Fruit fly (Drosophila melanogaster): Measurements from ENCODE around the gene CG13023.
A peak's percentile ranks its signal among the peaks of the same experiment; 100 is the strongest.

The CG13023 gene

dm6 chr3L:16896408-16896807, 30.8 kb downstream of the CG13023 start (continued):
- no peak for TF ChIP-seq tx (GFP tag; optimal IDR thresholded peaks at IDR 0.05)
- TF ChIP-seq sug (tag; optimal IDR thresholded peaks at IDR 0.05): no peak
- 0 out of 2 replicates have a peak, but pooled peaks have one; percentile 17 for TF ChIP-seq CG10366 (GFP tag; IDR thresholded peaks at IDR 0.05)
- TF ChIP-seq CG2129 (GFP tag; IDR thresholded peaks at IDR 0.05; ENCODE audit: partially characterized antibody): no peak
- no peak for TF ChIP-seq CG8944 (GFP tag; optimal IDR thresholded peaks at IDR 0.05)
- no peak for TF ChIP-seq CG16815 (GFP tag; optimal IDR thresholded peaks at IDR 0.05)
- TF ChIP-seq ftz-f1 (GFP tag; optimal IDR thresholded peaks at IDR 0.05): no peak
- no peak for TF ChIP-seq CG3281 (GFP tag; optimal IDR thresholded peaks at IDR 0.05)
- TF ChIP-seq nom (GFP tag; optimal IDR thresholded peaks at IDR 0.05): no peak
- TF ChIP-seq maf-S (GFP tag; optimal IDR thresholded peaks at IDR 0.05): no peak
- TF ChIP-seq Fer3 (tag; optimal IDR thresholded peaks at IDR 0.05): no peak
- TF ChIP-seq CG10431 (GFP tag; optimal IDR thresholded peaks at IDR 0.05): no peak
- peak; percentile 66; the same call in 1 of the 2 replicates for TF ChIP-seq CG32532 (GFP tag; IDR thresholded peaks at IDR 0.05)
- TF ChIP-seq Eip74EF (GFP tag; optimal IDR thresholded peaks at IDR 0.05): no peak
- no peak for TF ChIP-seq Blimp-1 (GFP tag; optimal IDR thresholded peaks at IDR 0.05)
- no peak for TF ChIP-seq exex (tag; optimal IDR thresholded peaks at IDR 0.05)
- TF ChIP-seq Camta (GFP tag; optimal IDR thresholded peaks at IDR 0.05): no peak
- TF ChIP-seq NfI (GFP tag; optimal IDR thresholded peaks at IDR 0.05): peak; percentile 28
- TF ChIP-seq CG10209 (GFP tag; optimal IDR thresholded peaks at IDR 0.05): no peak
- TF ChIP-seq ase (GFP tag; IDR thresholded peaks at IDR 0.05): no peak
- no peak for TF ChIP-seq fu2 (GFP tag; optimal IDR thresholded peaks at IDR 0.05)
- TF ChIP-seq dysf (GFP tag; IDR thresholded peaks at IDR 0.05): no peak
- no peak for TF ChIP-seq Sry-δ (GFP tag; optimal IDR thresholded peaks at IDR 0.05)
- no peak for TF ChIP-seq dimm (GFP tag; IDR thresholded peaks at IDR 0.05)
- TF ChIP-seq nerfin-1 (tag; optimal IDR thresholded peaks at IDR 0.05): no peak
- no peak for TF ChIP-seq CG10274 (GFP tag; optimal IDR thresholded peaks at IDR 0.05)
- TF ChIP-seq Ets97D (GFP tag; optimal IDR thresholded peaks at IDR 0.05): no peak
- TF ChIP-seq pnt (GFP tag; optimal IDR thresholded peaks at IDR 0.05): no peak
- TF ChIP-seq Adf1 (GFP tag; IDR thresholded peaks at IDR 0.05): peak; percentile 37; the same call in 1 of the 2 replicates
- TF ChIP-seq vfl (GFP tag; optimal IDR thresholded peaks at IDR 0.05): no peak
- TF ChIP-seq C15 (GFP tag; IDR thresholded peaks at IDR 0.05): no peak
- TF ChIP-seq Spps (tag; optimal IDR thresholded peaks at IDR 0.05): no peak
- no peak for TF ChIP-seq CG16813 (GFP tag; IDR thresholded peaks at IDR 0.05; ENCODE audit: partially characterized antibody)
- TF ChIP-seq CG17612 (GFP tag; IDR thresholded peaks at IDR 0.05): no peak
- no peak for TF ChIP-seq CG2875 (GFP tag; optimal IDR thresholded peaks at IDR 0.05)
- TF ChIP-seq lmd (GFP tag; IDR thresholded peaks at IDR 0.05): 0 out of 2 replicates have a peak, but pooled peaks have one; percentile 14
- TF ChIP-seq CrebB (tag; optimal IDR thresholded peaks at IDR 0.05): no peak
- TF ChIP-seq CG6654 (GFP tag; optimal IDR thresholded peaks at IDR 0.05): no peak
- no peak for TF ChIP-seq CG8478 (optimal IDR thresholded peaks at IDR 0.05)
- TF ChIP-seq hth (optimal IDR thresholded peaks at IDR 0.05): no peak
- no peak for TF ChIP-seq CG4404 (GFP tag; IDR thresholded peaks at IDR 0.05)
- no peak for TF ChIP-seq CG2202 (tag; optimal IDR thresholded peaks at IDR 0.05)
- TF ChIP-seq CG6272 (GFP tag; IDR thresholded peaks at IDR 0.05): no peak
- TF ChIP-seq cwo (GFP tag; optimal IDR thresholded peaks at IDR 0.05): no peak
- no peak for TF ChIP-seq eyg (GFP tag; optimal IDR thresholded peaks at IDR 0.05)
- no peak for TF ChIP-seq Gsc (GFP tag; IDR thresholded peaks at IDR 0.05)
- TF ChIP-seq pan (optimal IDR thresholded peaks at IDR 0.05): no peak
- peak in 1 of 2 experiments; percentile 38 for TF ChIP-seq pan (GFP tag; optimal IDR thresholded peaks at IDR 0.05 in 1 of 2, IDR thresholded peaks at IDR 0.05 in 1 of 2)
- no peak for TF ChIP-seq CG42726 (GFP tag; IDR thresholded peaks at IDR 0.05; ENCODE audit: partially characterized antibody)
- no peak for TF ChIP-seq Xbp1 (GFP tag; optimal IDR thresholded peaks at IDR 0.05)
- TF ChIP-seq CG4707 (GFP tag; optimal IDR thresholded peaks at IDR 0.05): peak; percentile 64
- TF ChIP-seq CG18476 (GFP tag; optimal IDR thresholded peaks at IDR 0.05): no peak
